Worm (Caenorhabditis elegans): ENCODE measurements around the gene pad-2.
A peak's percentile ranks its signal among the peaks of the same experiment; 100 is the strongest.

pad-2 gene

DNA sequence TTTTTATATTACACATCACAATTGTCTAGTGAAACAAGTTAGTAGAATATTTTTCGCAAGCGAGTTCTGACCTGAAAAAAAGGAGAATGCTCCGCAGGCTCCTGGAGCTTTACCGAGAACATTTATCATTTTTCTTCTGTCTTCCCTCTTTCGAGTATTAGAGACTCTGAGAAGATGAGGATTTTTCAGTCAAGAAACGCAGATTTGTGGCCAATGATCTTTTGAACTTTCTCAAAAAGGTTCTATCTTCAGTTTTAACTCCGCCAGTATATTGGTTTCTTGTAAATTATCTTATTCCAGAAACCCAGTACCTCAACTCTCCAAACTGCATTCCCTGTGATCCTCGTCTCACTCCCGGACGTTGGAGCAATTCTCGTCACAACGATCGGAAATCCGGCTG, 6.7 kb downstream of the pad-2 start, which contains the start of gene K10G9.2:
Gene K10G9.2, plus strand, starts transcription at position 301 of the 400 bp plus-strand sequence.
- no peak for TF ChIP-seq die-1 (tag; optimal IDR thresholded peaks at IDR 0.05)
- no peak for TF ChIP-seq sea-2 (GFP tag; IDR thresholded peaks at IDR 0.05)
- TF ChIP-seq ceh-27 (GFP tag; optimal IDR thresholded peaks at IDR 0.05), result no peak
- no peak for TF ChIP-seq mcd-1 (GFP tag; IDR thresholded peaks at IDR 0.05)
- no peak for TF ChIP-seq Y53G8AR.9 (GFP tag; conservative IDR thresholded peaks at IDR 0.05)

DNA sequence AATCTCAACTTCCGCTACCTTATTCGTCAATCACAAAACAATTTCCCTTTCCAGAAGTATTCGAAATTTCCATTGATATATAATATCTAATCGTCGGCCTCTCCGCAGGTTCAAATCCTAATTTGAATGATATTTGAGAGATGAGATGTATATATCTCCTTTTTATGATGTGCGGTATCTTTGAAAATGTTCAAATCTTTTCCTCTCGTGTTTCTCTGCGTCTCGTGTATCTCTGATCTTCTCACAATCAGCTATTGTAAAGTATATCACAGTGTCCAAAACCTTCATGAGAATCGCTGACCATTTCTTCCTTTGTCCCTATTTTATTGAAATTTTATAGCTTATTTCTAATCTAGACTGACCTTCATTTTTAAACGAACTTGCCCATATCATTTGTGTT, 10.9 kb downstream of the pad-2 start:
- TF ChIP-seq fkh-3 (tag; optimal IDR thresholded peaks at IDR 0.05) (no peak), nfyb-1 (GFP tag; IDR thresholded peaks at IDR 0.05) (no peak), nhr-80 (tag; optimal IDR thresholded peaks at IDR 0.05) (no peak), hmg-1.2 (GFP tag; IDR thresholded peaks at IDR 0.05) (no peak)

DNA sequence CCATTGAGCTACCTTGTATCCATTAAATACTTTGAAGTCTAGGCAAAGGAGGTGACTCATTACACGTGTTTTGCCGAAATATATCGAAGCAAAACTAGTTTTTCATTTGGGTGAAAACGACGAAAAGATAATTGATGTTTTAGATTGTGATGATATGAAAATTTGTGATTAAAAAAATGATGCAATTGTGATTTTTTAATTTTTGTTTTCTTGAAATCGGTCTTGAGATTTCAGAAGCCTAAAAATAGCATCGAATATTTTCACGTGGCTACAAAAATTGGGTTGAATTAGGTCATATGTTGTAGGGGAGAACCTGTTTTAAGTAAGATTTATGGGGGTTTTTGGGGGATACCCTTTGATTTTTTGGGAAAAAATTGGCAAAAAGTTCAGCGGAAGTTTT, 11.6 kb downstream of the pad-2 start:
- TF ChIP-seq ztf-26 (tag; optimal IDR thresholded peaks at IDR 0.05) (peak; percentile 24), T07F8.4 (tag; optimal IDR thresholded peaks at IDR 0.05) (no peak), gei-17 (GFP tag; optimal IDR thresholded peaks at IDR 0.05) (no peak), tlf-1 (GFP tag; optimal IDR thresholded peaks at IDR 0.05) (no peak), somi-1 (GFP tag; optimal IDR thresholded peaks at IDR 0.05) (peak; percentile 57), attf-3 (GFP tag; conservative IDR thresholded peaks at IDR 0.05) (no peak), mel-28 (tag; optimal IDR thresholded peaks at IDR 0.05; ENCODE audit: borderline replicate concordance) (no peak), nhr-27 (tag; optimal IDR thresholded peaks at IDR 0.05) (no peak), B0336.3 (GFP tag; IDR thresholded peaks at IDR 0.05) (no peak)

DNA sequence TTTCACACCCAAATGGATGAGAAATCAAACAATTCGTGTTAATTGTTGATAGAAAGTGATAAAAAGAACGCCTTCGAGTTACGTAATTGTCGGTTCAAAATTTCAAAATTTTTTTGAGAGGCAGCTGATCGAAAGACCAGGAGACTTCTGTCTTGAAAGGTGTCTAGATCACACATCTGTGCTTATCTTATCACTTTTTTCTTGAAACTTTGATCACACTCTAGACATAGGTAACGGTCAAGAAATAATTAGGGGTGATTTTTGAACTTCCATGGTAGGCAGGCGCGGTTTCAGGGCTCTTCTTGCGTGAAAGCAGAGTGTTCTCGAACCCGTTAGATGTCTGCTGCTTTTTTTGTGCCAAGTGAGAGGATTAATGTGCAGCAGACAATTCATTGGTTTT, 14.4 kb downstream of the pad-2 start:
- TF ChIP-seq lin-40 (tag; optimal IDR thresholded peaks at IDR 0.05), result peak; percentile 3
- no peak for TF ChIP-seq snpc-4 (GFP tag; optimal IDR thresholded peaks at IDR 0.05)
- TF ChIP-seq snpc-4 (tag; optimal IDR thresholded peaks at IDR 0.05), result peak in 1 of 4 experiments; percentile 23
- no peak for TF ChIP-seq madf-8 (GFP tag; conservative IDR thresholded peaks at IDR 0.05)
- no peak for TF ChIP-seq ceh-58 (GFP tag; IDR thresholded peaks at IDR 0.05)
- TF ChIP-seq repo-1 (tag; optimal IDR thresholded peaks at IDR 0.05), result no peak
- 0 out of 2 replicates have a peak, but pooled peaks have one; percentile 8 for TF ChIP-seq lin-26 (GFP tag; IDR thresholded peaks at IDR 0.05)

DNA sequence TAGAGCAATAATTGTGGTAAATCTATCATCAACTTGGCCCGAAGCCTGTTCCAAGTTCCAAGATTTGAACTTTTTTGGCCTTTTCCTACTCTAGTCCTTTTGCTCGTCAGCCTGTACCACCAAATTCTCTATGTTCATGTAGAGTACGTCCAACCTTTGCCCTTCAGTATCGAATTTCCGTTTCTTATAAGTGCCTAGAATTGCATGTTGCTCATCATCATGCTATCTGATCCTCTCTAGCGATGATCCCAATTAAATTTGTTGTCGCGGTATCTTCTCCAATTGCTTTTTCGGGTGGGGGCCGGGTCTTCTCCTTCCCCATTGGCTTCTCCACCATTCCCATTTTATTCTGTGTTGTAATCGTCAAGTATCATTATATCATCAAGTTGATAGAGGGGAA, 15.0 kb downstream of the pad-2 start:
- no peak for TF ChIP-seq zim-3 (tag; optimal IDR thresholded peaks at IDR 0.05)
- no peak for TF ChIP-seq ceh-91 (GFP tag; IDR thresholded peaks at IDR 0.05)
- no peak for TF ChIP-seq B0336.3 (GFP tag; IDR thresholded peaks at IDR 0.05)
- TF ChIP-seq nhr-80 (tag; optimal IDR thresholded peaks at IDR 0.05), result no peak
- TF ChIP-seq nhr-27 (tag; optimal IDR thresholded peaks at IDR 0.05), result no peak
- no peak for TF ChIP-seq dpl-1 (GFP tag; optimal IDR thresholded peaks at IDR 0.05)
- TF ChIP-seq cebp-2 (GFP tag; IDR thresholded peaks at IDR 0.05), result no peak
- no peak for TF ChIP-seq attf-3 (GFP tag; conservative IDR thresholded peaks at IDR 0.05)
- no peak for TF ChIP-seq let-526 (GFP tag; IDR thresholded peaks at IDR 0.05)
- TF ChIP-seq snpc-3.4 (tag; optimal IDR thresholded peaks at IDR 0.05), result no peak
- TF ChIP-seq akir-1 (GFP tag; optimal IDR thresholded peaks at IDR 0.05), result no peak
- no peak for TF ChIP-seq Y67H2A.10 (GFP tag; conservative IDR thresholded peaks at IDR 0.05)
- TF ChIP-seq sptf-2 (GFP tag; optimal IDR thresholded peaks at IDR 0.05), result no peak
- no peak for TF ChIP-seq ceh-40 (GFP tag; IDR thresholded peaks at IDR 0.05)
- no peak for TF ChIP-seq lir-1 (GFP tag; conservative IDR thresholded peaks at IDR 0.05)
- TF ChIP-seq hlh-26 (GFP tag; conservative IDR thresholded peaks at IDR 0.05), result no peak

Measured in whole organism, young adult.